Worm (Caenorhabditis elegans): ENCODE data around the gene hut-1.

DNA sequence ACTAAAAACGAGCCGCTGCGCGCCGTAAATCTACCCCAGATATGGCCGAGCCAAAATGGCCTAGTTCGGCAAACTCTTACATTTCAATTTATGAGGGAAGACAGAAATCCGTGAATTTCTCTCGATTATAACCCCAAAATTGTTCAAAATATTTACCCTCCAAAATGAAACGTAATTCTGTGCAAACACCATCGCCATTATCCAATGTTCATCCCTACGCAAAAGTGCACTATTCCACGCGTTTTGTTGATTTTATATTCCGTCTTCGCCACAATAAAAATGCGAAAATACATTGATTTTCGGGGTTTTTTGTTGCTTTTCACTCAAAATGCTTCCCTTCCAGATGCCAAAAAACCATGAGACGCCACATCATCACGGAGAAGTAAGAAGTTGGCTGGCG, at the start of gene hut-1:
- TF ChIP-seq ztf-11 (tag; optimal IDR thresholded peaks at IDR 0.05) = no peak
- TF ChIP-seq blmp-1 (tag; optimal IDR thresholded peaks at IDR 0.05; ENCODE audit: insufficient read depth) = no peak
- no peak for TF ChIP-seq egl-27 (tag; optimal IDR thresholded peaks at IDR 0.05)

Data from whole organism, L2 larva.